Fruit fly (Drosophila melanogaster) whole organism, wandering third instar larva: ENCODE data around the gene CG42540.

Experiments
- Abd-B ChIP-seq: fragments of >200 bp; optimal IDR thresholded peaks from 2 replicates; lab custom pipeline; 2017; ENCODE audit warnings: missing biosample characterization, missing genetic modification characterization
- CG32264 ChIP-seq: fragments of 200-800 bp; sonication (Bioruptor generic); optimal IDR thresholded peaks from 2 replicates; lab custom pipeline; 2016; ENCODE audit warnings: missing biosample characterization, missing genetic modification characterization
- CG9705 ChIP-seq: fragments of 200-800 bp; sonication (Bioruptor generic); optimal IDR thresholded peaks from 2 replicates; lab custom pipeline; 2018; ENCODE audit warnings: missing biosample characterization, mild to moderate bottlenecking, missing genetic modification characterization
- CrebA ChIP-seq: fragments of 200-800 bp; sonication (Bioruptor generic); optimal IDR thresholded peaks from 2 replicates; lab custom pipeline; 2016; ENCODE audit warnings: missing biosample characterization, mild to moderate bottlenecking, missing genetic modification characterization, borderline replicate concordance
- Dfd ChIP-seq: fragments of >200 bp; optimal IDR thresholded peaks from 2 replicates; lab custom pipeline; 2017; ENCODE audit warnings: missing biosample characterization, missing genetic modification characterization
- Dif ChIP-seq: fragments of 200-275, 200-300 bp; sonication (Bioruptor generic); optimal IDR thresholded peaks from 2 replicates; lab custom pipeline; 2018; ENCODE audit warnings: missing biosample characterization, missing genetic modification characterization; ENCODE audit not compliant: partially characterized antibody
- GATAd ChIP-seq: sonication (Bioruptor generic); optimal IDR thresholded peaks from 2 replicates; lab custom pipeline; 2016; ENCODE audit warnings: missing biosample characterization, missing genetic modification characterization
- HLH106 ChIP-seq: fragments of 200-800 bp; optimal IDR thresholded peaks from 3 replicates; lab custom pipeline; 2019; ENCODE audit warnings: missing biosample characterization, mild to moderate bottlenecking, missing genetic modification characterization, moderate library complexity
- Hnf4 ChIP-seq: fragments of 200-800 bp; sonication (Bioruptor generic); optimal IDR thresholded peaks from 2 replicates; lab custom pipeline; 2016; ENCODE audit warnings: missing biosample characterization, mild to moderate bottlenecking, missing genetic modification characterization
- Hr78 ChIP-seq: fragments of >200 bp; optimal IDR thresholded peaks from 2 replicates; lab custom pipeline; 2017; ENCODE audit warnings: missing biosample characterization, missing genetic modification characterization
- Hr83 ChIP-seq: fragments of 200-300 bp; sonication (Bioruptor generic); optimal IDR thresholded peaks from 2 replicates; lab custom pipeline; 2016; ENCODE audit warnings: missing biosample characterization, mild to moderate bottlenecking, missing genetic modification characterization, moderate library complexity; ENCODE audit not compliant: poor library complexity, severe bottlenecking
- Jra ChIP-seq: sonication (Bioruptor generic); optimal IDR thresholded peaks from 2 replicates; lab custom pipeline; 2016; ENCODE audit warnings: missing biosample characterization, missing genetic modification characterization
- Mio ChIP-seq: sonication (Bioruptor generic); optimal IDR thresholded peaks from 2 replicates; lab custom pipeline; 2016; ENCODE audit warnings: missing biosample characterization, missing genetic modification characterization
- Myc ChIP-seq: fragments of >200 bp; optimal IDR thresholded peaks from 2 replicates; lab custom pipeline; 2017
- N ChIP-seq: fragments of >200 bp; optimal IDR thresholded peaks from 2 replicates; lab custom pipeline; 2018; ENCODE audit warnings: missing biosample characterization, missing external identifiers, missing genetic modification characterization
- OdsH ChIP-seq: fragments of 200-800 bp; sonication (Bioruptor generic); optimal IDR thresholded peaks from 2 replicates; lab custom pipeline; 2016; ENCODE audit warnings: missing biosample characterization, mild to moderate bottlenecking, missing genetic modification characterization
- Rel ChIP-seq, 2 experiments: fragments of 200-800 bp; sonication (Bioruptor generic) in 1 of 2; optimal IDR thresholded peaks; 2 replicates in 1 of 2; 3 replicates in 1 of 2; lab custom pipeline; 2016 to 2019; ENCODE audit warnings: mild to moderate bottlenecking in 2 of 2, missing biosample characterization in 2 of 2, missing genetic modification characterization in 2 of 2, moderate library complexity in 1 of 2
- Sp1 ChIP-seq: fragments of 200-800 bp; sonication (Bioruptor generic); optimal IDR thresholded peaks from 3 replicates; lab custom pipeline; 2019; ENCODE audit warnings: missing biosample characterization, mild to moderate bottlenecking, missing genetic modification characterization, moderate library complexity
- Vsx2 ChIP-seq: fragments of 200-300, 225-300 bp; sonication (Bioruptor generic); optimal IDR thresholded peaks from 2 replicates; lab custom pipeline; 2018; ENCODE audit warnings: missing biosample characterization, missing genetic modification characterization; ENCODE audit not compliant: partially characterized antibody
- br ChIP-seq: fragments of 200-800 bp; sonication (Bioruptor generic); optimal IDR thresholded peaks from 2 replicates; lab custom pipeline; 2016; ENCODE audit warnings: missing biosample characterization, missing genetic modification characterization
- brk ChIP-seq: fragments of 200-800 bp; sonication (Bioruptor generic); optimal IDR thresholded peaks from 2 replicates; lab custom pipeline; 2016; ENCODE audit warnings: missing biosample characterization, mild to moderate bottlenecking, missing genetic modification characterization
- dl ChIP-seq, 2 experiments: fragments of 175-275, 200-275 bp in 1 of 2; fragments of 200-275 bp in 1 of 2; sonication (Bioruptor generic); optimal IDR thresholded peaks; lab custom pipeline; 2018; ENCODE audit warnings: mild to moderate bottlenecking in 2 of 2, missing biosample characterization in 2 of 2, missing genetic modification characterization in 2 of 2, moderate library complexity in 2 of 2; ENCODE audit not compliant: partially characterized antibody in 2 of 2, insufficient read depth in 1 of 2
- dmrt93B ChIP-seq: fragments of 200-800 bp; sonication (Bioruptor generic); optimal IDR thresholded peaks from 2 replicates; lab custom pipeline; 2018; ENCODE audit warnings: missing biosample characterization, mild to moderate bottlenecking, missing genetic modification characterization
- dsf ChIP-seq: sonication (Bioruptor generic); optimal IDR thresholded peaks from 2 replicates; lab custom pipeline; 2016; ENCODE audit warnings: missing biosample characterization, missing genetic modification characterization, borderline replicate concordance
- ey ChIP-seq: fragments of 200-800 bp; sonication (Bioruptor generic); optimal IDR thresholded peaks from 2 replicates; lab custom pipeline; 2016; ENCODE audit warnings: missing biosample characterization, missing genetic modification characterization
- foxo ChIP-seq, 2 experiments: fragments of 200-800 bp; sonication (Bioruptor generic); optimal IDR thresholded peaks; 2 replicates in 1 of 2; 3 replicates in 1 of 2; lab custom pipeline; 2016 to 2017; ENCODE audit warnings: missing biosample characterization in 2 of 2, missing genetic modification characterization in 2 of 2
- fru ChIP-seq: fragments of 200-800 bp; sonication (Bioruptor generic); optimal IDR thresholded peaks from 3 replicates; lab custom pipeline; 2016; ENCODE audit warnings: missing biosample characterization, mild to moderate bottlenecking, missing genetic modification characterization
- h ChIP-seq: fragments of 200-800 bp; sonication (Bioruptor generic); optimal IDR thresholded peaks from 3 replicates; lab custom pipeline; 2016; ENCODE audit warnings: missing biosample characterization, mild to moderate bottlenecking, missing genetic modification characterization
- jim ChIP-seq: fragments of 175-275, 200-325 bp; sonication (Bioruptor generic); optimal IDR thresholded peaks from 2 replicates; lab custom pipeline; 2016; ENCODE audit warnings: missing biosample characterization, mild to moderate bottlenecking, missing genetic modification characterization
- lola ChIP-seq: fragments of >200 bp; optimal IDR thresholded peaks from 2 replicates; lab custom pipeline; 2017; ENCODE audit warnings: missing biosample characterization, missing genetic modification characterization
- pan ChIP-seq: fragments of >200 bp; optimal IDR thresholded peaks from 2 replicates; lab custom pipeline; 2017
- psq ChIP-seq: fragments of 200-800 bp; sonication (Bioruptor generic); optimal IDR thresholded peaks from 3 replicates; lab custom pipeline; 2017; ENCODE audit warnings: missing biosample characterization, mild to moderate bottlenecking, missing genetic modification characterization, moderate library complexity
- rgr ChIP-seq: fragments of 200-800 bp; sonication (Bioruptor generic); optimal IDR thresholded peaks from 3 replicates; lab custom pipeline; 2016; ENCODE audit warnings: missing biosample characterization, mild to moderate bottlenecking, missing genetic modification characterization
- sage ChIP-seq: fragments of 200-800 bp; sonication (Bioruptor generic); optimal IDR thresholded peaks from 2 replicates; lab custom pipeline; 2016; ENCODE audit warnings: missing biosample characterization, mild to moderate bottlenecking, missing genetic modification characterization
- sv ChIP-seq: fragments of 200-800 bp; sonication (Bioruptor generic); optimal IDR thresholded peaks from 3 replicates; lab custom pipeline; 2016; ENCODE audit warnings: missing biosample characterization, missing genetic modification characterization
- tai ChIP-seq: sonication (Bioruptor generic); optimal IDR thresholded peaks from 2 replicates; lab custom pipeline; 2016; ENCODE audit warnings: missing biosample characterization, missing genetic modification characterization
- usp ChIP-seq: fragments of >200 bp; optimal IDR thresholded peaks from 2 replicates; lab custom pipeline; 2017; ENCODE audit warnings: missing biosample characterization, missing genetic modification characterization
- woc ChIP-seq: sonication (Bioruptor generic); optimal IDR thresholded peaks from 2 replicates; lab custom pipeline; 2016; ENCODE audit warnings: missing biosample characterization, mild to moderate bottlenecking, missing genetic modification characterization

The CG42540 gene

DNA sequence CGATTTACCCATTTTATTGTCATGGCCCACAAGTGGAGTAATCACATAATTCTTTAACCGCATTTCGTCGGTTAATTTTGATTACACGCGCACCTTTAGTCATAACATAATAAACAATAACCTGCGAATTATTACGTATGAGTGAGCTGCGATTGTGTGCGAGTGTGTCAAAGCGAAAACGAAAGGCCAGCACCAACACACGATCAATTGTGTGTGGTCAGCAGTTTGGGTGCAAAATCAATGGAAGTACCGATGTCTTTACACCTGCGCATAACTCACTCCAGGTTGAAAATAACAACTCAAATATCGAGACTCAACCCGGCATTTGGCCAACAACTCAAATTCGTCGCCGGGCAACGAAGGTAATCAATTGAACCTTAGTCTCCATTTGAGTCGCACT, 21.4 kb upstream of the CG42540 start:
- TF ChIP-seq rgr (GFP tag; lab: Kevin White, UChicago) (no peak), ey (no peak), CG9705 (no peak), HLH106 (tag; lab: Kevin White, UChicago) (no peak), Hr78 (GFP tag; lab: Kevin White, UChicago) (no peak), N (GFP tag; lab: Kevin White, UChicago) (no peak), CrebA (GFP tag; lab: Kevin White, UChicago) (no peak), Dif (GFP tag; lab: Kevin White, UChicago) (no peak), OdsH (no peak), psq (GFP tag; lab: Kevin White, UChicago) (no peak), usp (GFP tag; lab: Kevin White, UChicago) (no peak), h (GFP tag; lab: Kevin White, UChicago) (no peak), CG32264 (GFP tag; lab: Kevin White, UChicago) (no peak), Sp1 (GFP tag; lab: Kevin White, UChicago) (no peak), Rel (GFP tag; optimal IDR thresholded peaks at IDR 0.05; lab: Kevin White, UChicago) (no peak), Rel (tag; optimal IDR thresholded peaks at IDR 0.05; lab: Kevin White, UChicago) (no peak)
- TF ChIP-seq, all 38 proteins: peak for 0

DNA sequence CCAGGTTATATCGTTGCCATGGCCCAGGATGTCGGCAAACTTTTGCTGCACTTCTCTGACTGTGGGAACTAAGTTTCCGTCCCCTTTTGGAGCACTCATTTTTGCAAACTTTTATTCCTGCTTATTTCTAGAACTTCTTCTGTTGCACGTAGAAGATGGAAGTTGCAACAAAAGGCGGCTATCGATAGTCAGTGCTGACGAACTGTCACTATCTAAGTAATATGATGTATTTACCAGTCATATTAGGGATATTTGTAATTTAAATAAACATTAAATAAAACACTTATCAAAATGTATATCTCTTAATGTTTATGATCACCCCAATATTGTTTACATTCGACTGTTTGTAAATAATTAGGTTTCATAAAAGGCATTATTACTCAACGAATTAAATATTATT, 14.8 kb upstream of the CG42540 start, which contains the start of gene CG32243:
TSS of gene CG32243 (minus strand) at position 175 of the 400 bp plus-strand sequence.
- TF ChIP-seq Abd-B (GFP tag; lab: Kevin White, UChicago) (no peak), N (GFP tag; lab: Kevin White, UChicago) (peak; percentile 78)

DNA sequence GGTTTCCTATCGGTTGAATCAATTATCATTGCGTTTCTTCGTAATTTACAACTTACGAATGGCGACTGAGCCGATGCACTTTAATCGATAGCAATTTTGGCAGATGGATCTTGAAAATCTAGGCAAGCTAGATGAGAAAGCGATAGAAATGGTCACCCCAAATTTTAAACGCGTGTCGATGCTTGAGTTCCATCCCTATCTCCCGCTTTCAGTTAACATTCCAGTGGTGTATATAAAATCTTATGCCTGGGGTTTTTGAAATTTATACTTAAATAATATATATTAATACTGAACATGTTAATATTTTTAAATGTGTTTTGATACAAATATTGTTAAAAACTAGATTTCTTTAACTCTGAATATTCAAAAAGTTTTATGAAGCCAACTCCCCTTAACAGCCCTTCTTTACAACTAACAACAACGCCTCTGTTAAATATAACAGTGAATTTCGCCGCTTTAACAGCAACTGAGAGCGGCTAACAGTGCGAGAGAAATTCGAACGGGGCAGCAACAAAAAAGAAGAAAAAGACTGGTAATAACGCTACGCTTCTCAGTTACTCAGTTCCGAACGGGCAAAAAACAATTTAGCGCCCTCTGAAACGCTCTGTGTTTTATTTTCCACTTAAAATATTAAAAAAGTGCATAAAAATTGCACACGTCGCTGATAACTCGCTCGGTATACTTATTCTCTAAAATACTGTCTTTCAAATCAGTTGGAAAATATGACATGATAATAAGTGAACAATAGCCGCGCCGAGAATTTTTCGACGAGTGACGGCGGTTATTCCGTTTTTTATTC, 14.1 kb upstream of the CG42540 start, which contains the start of gene CG11357:
TSS of gene CG11357 (plus strand) at position 479 of the 799 bp plus-strand sequence.
- TF ChIP-seq dmrt93B: peak; percentile 97
- peak; percentile 58 for TF ChIP-seq Mio (GFP tag; lab: Kevin White, UChicago)
- peak; percentile 86 for TF ChIP-seq dsf (GFP tag; lab: Kevin White, UChicago)
- TF ChIP-seq Rel (GFP tag; optimal IDR thresholded peaks at IDR 0.05; lab: Kevin White, UChicago): peak; percentile 83
- TF ChIP-seq Rel (tag; optimal IDR thresholded peaks at IDR 0.05; lab: Kevin White, UChicago): peak; percentile 92
- peak; percentile 91 for TF ChIP-seq sage (GFP tag; lab: Kevin White, UChicago)
- peak; percentile 99 for TF ChIP-seq rgr (GFP tag; lab: Kevin White, UChicago)
- peak; percentile 99 for TF ChIP-seq OdsH
- peak; percentile 88 for TF ChIP-seq sv (GFP tag; lab: Kevin White, UChicago)
- TF ChIP-seq Abd-B (GFP tag; lab: Kevin White, UChicago): no peak
- TF ChIP-seq foxo (GFP tag; optimal IDR thresholded peaks at IDR 0.05; lab: Kevin White, UChicago): peak in 1 of 2 experiments; percentile 97
- TF ChIP-seq ey: peak; percentile 92
- TF ChIP-seq CG32264 (GFP tag; lab: Kevin White, UChicago): peak; percentile 81
- no peak for TF ChIP-seq usp (GFP tag; lab: Kevin White, UChicago)
- no peak for TF ChIP-seq pan (lab: Kevin White, UChicago)
- TF ChIP-seq Hnf4 (GFP tag; lab: Kevin White, UChicago): peak; percentile 95
- TF ChIP-seq N (GFP tag; lab: Kevin White, UChicago): no peak
- TF ChIP-seq Myc (lab: Kevin White, UChicago): no peak
- TF ChIP-seq tai: peak; percentile 85
- peak; percentile 72 for TF ChIP-seq woc
- peak; percentile 91 for TF ChIP-seq br
- TF ChIP-seq Hr83 (GFP tag; lab: Kevin White, UChicago): peak; percentile 37
- TF ChIP-seq Jra (GFP tag; lab: Kevin White, UChicago): peak; percentile 69
- TF ChIP-seq Dfd (GFP tag; lab: Kevin White, UChicago): peak; percentile 44
- peak; percentile 21 for TF ChIP-seq Vsx2 (GFP tag; lab: Kevin White, UChicago)
- TF ChIP-seq GATAd (GFP tag; lab: Kevin White, UChicago): peak; percentile 63
- TF ChIP-seq HLH106 (tag; lab: Kevin White, UChicago): peak; percentile 99
- peak; percentile 96 for TF ChIP-seq h (GFP tag; lab: Kevin White, UChicago)
- TF ChIP-seq fru: peak; percentile 95
- TF ChIP-seq Sp1 (GFP tag; lab: Kevin White, UChicago): peak; percentile 99
- TF ChIP-seq jim (GFP tag; lab: Kevin White, UChicago): no peak
- TF ChIP-seq lola (GFP tag; lab: Kevin White, UChicago): no peak
- peak; percentile 33 for TF ChIP-seq Dif (GFP tag; lab: Kevin White, UChicago)
- TF ChIP-seq psq (GFP tag; lab: Kevin White, UChicago): peak; percentile 96
- TF ChIP-seq brk (GFP tag; lab: Kevin White, UChicago): peak; percentile 97
- TF ChIP-seq Hr78 (GFP tag; lab: Kevin White, UChicago): no peak
- TF ChIP-seq dl (GFP tag; optimal IDR thresholded peaks at IDR 0.05; lab: Kevin White, UChicago; ENCODE audit: insufficient read depth in 1 of 2, partially characterized antibody in 2 of 2): peak in 1 of 2 experiments; percentile 48
- peak; percentile 97 for TF ChIP-seq CG9705
- peak; percentile 70 for TF ChIP-seq CrebA (GFP tag; lab: Kevin White, UChicago)
- TF ChIP-seq, all 38 proteins: peak for 30
